Worm (Caenorhabditis elegans): ENCODE results near the gene droe-8.
A peak's percentile ranks its signal among the peaks of the same experiment; 100 is the strongest.

DNA sequence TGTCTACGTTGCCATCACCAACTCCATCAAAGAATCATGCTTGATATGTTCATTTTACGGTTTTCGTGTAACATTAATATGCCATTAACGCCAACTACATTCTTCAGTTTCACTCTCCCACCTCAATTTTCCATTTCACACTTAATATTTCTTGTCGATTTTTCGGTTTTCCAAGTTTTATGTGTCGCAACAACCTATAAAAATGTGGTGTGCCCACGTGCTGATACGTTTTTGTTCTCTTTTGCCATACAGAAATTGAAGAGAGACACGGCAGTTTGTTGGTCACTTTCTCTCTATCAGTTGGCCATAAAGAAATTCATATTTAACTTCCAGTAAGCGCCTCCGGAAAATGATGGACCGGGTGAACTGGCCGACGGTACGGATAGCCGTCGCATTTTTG, 43.6 kb upstream of the droe-8 start, which contains the start of gene cln-3.3:
- no peak for TF ChIP-seq ces-1 (GFP tag; optimal IDR thresholded peaks at IDR 0.05)
- TF ChIP-seq snu-23 (GFP tag; optimal IDR thresholded peaks at IDR 0.05): no peak
- no peak for TF ChIP-seq dsc-1 (tag; optimal IDR thresholded peaks at IDR 0.05)
- TF ChIP-seq fos-1 (tag; optimal IDR thresholded peaks at IDR 0.05): no peak
- no peak for TF ChIP-seq nhr-76 (tag; optimal IDR thresholded peaks at IDR 0.05)
- TF ChIP-seq ceh-88 (GFP tag; IDR thresholded peaks at IDR 0.05): no peak
- no peak for TF ChIP-seq pqm-1 (tag; optimal IDR thresholded peaks at IDR 0.05)
- no peak for TF ChIP-seq ama-1 (optimal IDR thresholded peaks at IDR 0.05)
- TF ChIP-seq nhr-237 (tag; optimal IDR thresholded peaks at IDR 0.05): no peak
- no peak for TF ChIP-seq nhr-77 (tag; optimal IDR thresholded peaks at IDR 0.05)
- TF ChIP-seq elt-2 (tag; optimal IDR thresholded peaks at IDR 0.05): peak; percentile 61
- no peak for TF ChIP-seq zag-1 (tag; optimal IDR thresholded peaks at IDR 0.05)

All from whole organism, L1 larva.